Fruit fly (Drosophila melanogaster): ENCODE measurements around the gene myd.

Gene myd

dm6 chr3R:19226137-19226873 lies 45.8 kb downstream of the myd start, which contains the start of gene vib (continued):
- TF ChIP-seq D19B (GFP tag; optimal IDR thresholded peaks at IDR 0.05) (no peak), CG10147 (GFP tag; optimal IDR thresholded peaks at IDR 0.05) (peak; percentile 35), vfl (GFP tag; optimal IDR thresholded peaks at IDR 0.05) (no peak), CG14965 (GFP tag; optimal IDR thresholded peaks at IDR 0.05; ENCODE audit: borderline replicate concordance) (no peak), Lpt (GFP tag; optimal IDR thresholded peaks at IDR 0.05) (no peak), sr (GFP tag; IDR thresholded peaks at IDR 0.05) (no peak), CG7271 (tag; optimal IDR thresholded peaks at IDR 0.05) (peak; percentile 41), zf30C (GFP tag; optimal IDR thresholded peaks at IDR 0.05) (no peak), unpg (GFP tag; optimal IDR thresholded peaks at IDR 0.05) (no peak), ranshi (GFP tag; IDR thresholded peaks at IDR 0.05) (peak; percentile 58; the same call in 1 of the 2 replicates), CG13424 (tag; optimal IDR thresholded peaks at IDR 0.05) (peak; percentile 55), CG6683 (GFP tag; optimal IDR thresholded peaks at IDR 0.05) (no peak), CG43689 (GFP tag; IDR thresholded peaks at IDR 0.05) (no peak), CG18619 (GFP tag; optimal IDR thresholded peaks at IDR 0.05) (peak; percentile 52), Doc3 (GFP tag; IDR thresholded peaks at IDR 0.05; ENCODE audit: partially characterized antibody) (peak; percentile 75), slou (GFP tag; optimal IDR thresholded peaks at IDR 0.05) (no peak), CG7839 (tag; optimal IDR thresholded peaks at IDR 0.05) (no peak), CG17829 (tag; optimal IDR thresholded peaks at IDR 0.05) (peak; percentile 78), CG8359 (GFP tag; optimal IDR thresholded peaks at IDR 0.05; ENCODE audit: borderline replicate concordance) (no peak), NFAT (GFP tag; IDR thresholded peaks at IDR 0.05) (peak; percentile 61; the same call in 1 of the 2 replicates), gfzf (GFP tag; optimal IDR thresholded peaks at IDR 0.05) (peak; percentile 46), phol (tag; optimal IDR thresholded peaks at IDR 0.05) (peak; percentile 45), CG12236 (GFP tag; optimal IDR thresholded peaks at IDR 0.05) (no peak), Hmx (GFP tag; optimal IDR thresholded peaks at IDR 0.05) (no peak), gem (tag; optimal IDR thresholded peaks at IDR 0.05) (no peak), Usf (GFP tag; optimal IDR thresholded peaks at IDR 0.05) (no peak), Adf1 (GFP tag; IDR thresholded peaks at IDR 0.05) (peak; percentile 78), schlank (tag; optimal IDR thresholded peaks at IDR 0.05) (peak; percentile 5), Scr (GFP tag; IDR thresholded peaks at IDR 0.05; ENCODE audit: partially characterized antibody) (peak; percentile 90), Dfd (GFP tag; optimal IDR thresholded peaks at IDR 0.05) (no peak), CG3163 (GFP tag; optimal IDR thresholded peaks at IDR 0.05) (no peak), CG10543 (GFP tag; optimal IDR thresholded peaks at IDR 0.05) (peak; percentile 32), eve (GFP tag; optimal IDR thresholded peaks at IDR 0.05) (no peak), CG2199 (GFP tag; IDR thresholded peaks at IDR 0.05) (0 out of 3 replicates have a peak, but pooled peaks have one; percentile 15), HLH4C (GFP tag; IDR thresholded peaks at IDR 0.05; ENCODE audit: partially characterized antibody) (peak; percentile 97), MTF-1 (GFP tag; optimal IDR thresholded peaks at IDR 0.05; ENCODE audit: borderline replicate concordance) (peak; percentile 16), sna (GFP tag; IDR thresholded peaks at IDR 0.05; ENCODE audit: partially characterized antibody) (peak; percentile 89), Lhr (GFP tag; optimal IDR thresholded peaks at IDR 0.05) (peak; percentile 32), CG7745 (tag; optimal IDR thresholded peaks at IDR 0.05) (no peak), CHES-1-like (GFP tag; optimal IDR thresholded peaks at IDR 0.05) (peak; percentile 45), CG18476 (GFP tag; optimal IDR thresholded peaks at IDR 0.05) (no peak), ttk (GFP tag; IDR thresholded peaks at IDR 0.05) (no peak), CG15269 (tag; optimal IDR thresholded peaks at IDR 0.05) (peak; percentile 62), fu2 (GFP tag; optimal IDR thresholded peaks at IDR 0.05) (no peak), ato (GFP tag; IDR thresholded peaks at IDR 0.05; ENCODE audit: partially characterized antibody) (peak; percentile 96), C15 (GFP tag; IDR thresholded peaks at IDR 0.05) (no peak), CG9932 (GFP tag; IDR thresholded peaks at IDR 0.05) (peak; percentile 77), nerfin-2 (GFP tag; IDR thresholded peaks at IDR 0.05; ENCODE audit: partially characterized antibody) (peak; percentile 93)
